ENCODE assay signal across 2 fruit fly cellular contexts in genomic region chr3L:13919794-13920631, dm6.
A peak's percentile ranks its signal among the peaks of the same experiment; 100 is the strongest.
TF ChIP-seq lines count a peak whose summit lies in the region.

No protein-coding gene starts in this region.

TF ChIP-seq in whole organism, embryonic, 481 proteins besides CTCF, POLR2A, EP300 and RAD21 (continued from another document and continues in another):
- peak; percentile 92 for TF ChIP-seq Fer1 (GFP tag; optimal IDR thresholded peaks at IDR 0.05; lab: Kevin White, UChicago)
- peak; percentile 97 for TF ChIP-seq gem (tag; optimal IDR thresholded peaks at IDR 0.05; lab: Kevin White, UChicago)
- no peak for TF ChIP-seq fru (optimal IDR thresholded peaks at IDR 0.05; lab: Kevin White, UChicago)
- peak; percentile 15 for TF ChIP-seq Hey (tag; optimal IDR thresholded peaks at IDR 0.05; lab: Kevin White, UChicago)
- peak; percentile 56 for TF ChIP-seq bbx (GFP tag; IDR thresholded peaks at IDR 0.05; lab: Robert Waterston, UW; ENCODE audit: partially characterized antibody)
- peak; percentile 56 for TF ChIP-seq TFAM (GFP tag; optimal IDR thresholded peaks at IDR 0.05; lab: Kevin White, UChicago)
- peak; percentile 72 for TF ChIP-seq CG4854 (GFP tag; optimal IDR thresholded peaks at IDR 0.05; lab: Kevin White, UChicago)
- peak; percentile 96 for TF ChIP-seq row (GFP tag; IDR thresholded peaks at IDR 0.05; lab: Robert Waterston, UW)
- TF ChIP-seq CG2120 (GFP tag; optimal IDR thresholded peaks at IDR 0.05; lab: Kevin White, UChicago), result peak; percentile 95
- peak; percentile 93 for TF ChIP-seq bcd (GFP tag; optimal IDR thresholded peaks at IDR 0.05; lab: Kevin White, UChicago)
- peak; percentile 48; the same call in 1 of the 3 replicates for TF ChIP-seq otp (GFP tag; IDR thresholded peaks at IDR 0.05; lab: Robert Waterston, UW)
- peak; percentile 62 for TF ChIP-seq Nf-YA (GFP tag; IDR thresholded peaks at IDR 0.05; lab: Robert Waterston, UW)
- peak; percentile 61 for TF ChIP-seq B-H1 (GFP tag; IDR thresholded peaks at IDR 0.05; lab: Robert Waterston, UW)
- TF ChIP-seq dati (GFP tag; IDR thresholded peaks at IDR 0.05; lab: Robert Waterston, UW), result no peak
- 0 out of 3 replicates have a peak, but pooled peaks have one; percentile 19 for TF ChIP-seq sr (GFP tag; IDR thresholded peaks at IDR 0.05; lab: Robert Waterston, UW)
- peak; percentile 67 for TF ChIP-seq CG13894 (tag; optimal IDR thresholded peaks at IDR 0.05; lab: Kevin White, UChicago)
- peak; percentile 84 for TF ChIP-seq trem (tag; optimal IDR thresholded peaks at IDR 0.05; lab: Kevin White, UChicago)
- TF ChIP-seq ro (GFP tag; IDR thresholded peaks at IDR 0.05; lab: Robert Waterston, UW), result peak; percentile 54; the same call in 1 of the 2 replicates
- TF ChIP-seq CG17568 (GFP tag; optimal IDR thresholded peaks at IDR 0.05; lab: Kevin White, UChicago), result peak; percentile 81
- no peak for TF ChIP-seq aop (GFP tag; IDR thresholded peaks at IDR 0.05; lab: Robert Waterston, UW)
- TF ChIP-seq HLH3B (GFP tag; IDR thresholded peaks at IDR 0.05; lab: Robert Waterston, UW), result peak; percentile 82
- TF ChIP-seq MESR4 (GFP tag; optimal IDR thresholded peaks at IDR 0.05; lab: Kevin White, UChicago), result no peak
- peak; percentile 73 for TF ChIP-seq CG4730 (GFP tag; IDR thresholded peaks at IDR 0.05; lab: Robert Waterston, UW)
- TF ChIP-seq CG18262 (tag; optimal IDR thresholded peaks at IDR 0.05; lab: Kevin White, UChicago), result peak; percentile 98
- no peak for TF ChIP-seq Neu2 (GFP tag; optimal IDR thresholded peaks at IDR 0.05; lab: Kevin White, UChicago; ENCODE audit: borderline replicate concordance)
- 0 out of 3 replicates have a peak, but pooled peaks have one; percentile 20 for TF ChIP-seq Opbp (GFP tag; IDR thresholded peaks at IDR 0.05; lab: Robert Waterston, UW; ENCODE audit: partially characterized antibody)
- TF ChIP-seq CG12299 (tag; optimal IDR thresholded peaks at IDR 0.05; lab: Kevin White, UChicago), result peak; percentile 76
- peak; percentile 92 for TF ChIP-seq Atf-2 (GFP tag; optimal IDR thresholded peaks at IDR 0.05; lab: Kevin White, UChicago)
- TF ChIP-seq cato (GFP tag; optimal IDR thresholded peaks at IDR 0.05; lab: Kevin White, UChicago; ENCODE audit: borderline replicate concordance), result peak; percentile 77
- peak; percentile 85 for TF ChIP-seq crc (GFP tag; optimal IDR thresholded peaks at IDR 0.05; lab: Kevin White, UChicago)
- peak; percentile 64 for TF ChIP-seq ac (GFP tag; optimal IDR thresholded peaks at IDR 0.05; lab: Kevin White, UChicago)
- peak; percentile 31; the same call in 1 of the 2 replicates for TF ChIP-seq dimm (GFP tag; IDR thresholded peaks at IDR 0.05; lab: Robert Waterston, UW)
- TF ChIP-seq hth (optimal IDR thresholded peaks at IDR 0.05; lab: Kevin White, UChicago), result no peak
- peak; percentile 82 for TF ChIP-seq ATbp (GFP tag; optimal IDR thresholded peaks at IDR 0.05; lab: Kevin White, UChicago)
- peak; percentile 61 for TF ChIP-seq CG10431 (GFP tag; optimal IDR thresholded peaks at IDR 0.05; lab: Kevin White, UChicago)
- TF ChIP-seq Aef1 (GFP tag; IDR thresholded peaks at IDR 0.05; lab: Robert Waterston, UW), result peak; percentile 78
- peak; percentile 36; the same call in 1 of the 2 replicates for TF ChIP-seq MBD-R2 (GFP tag; IDR thresholded peaks at IDR 0.05; lab: Robert Waterston, UW)
- peak; percentile 33; the same call in 1 of the 3 replicates for TF ChIP-seq CG6791 (GFP tag; IDR thresholded peaks at IDR 0.05; lab: Robert Waterston, UW; ENCODE audit: partially characterized antibody)
- peak; percentile 84 for TF ChIP-seq kni (GFP tag; optimal IDR thresholded peaks at IDR 0.05; lab: Kevin White, UChicago)
- peak; percentile 93 for TF ChIP-seq CG18599 (GFP tag; optimal IDR thresholded peaks at IDR 0.05; lab: Kevin White, UChicago)
- peak; percentile 92 for TF ChIP-seq az2 (GFP tag; optimal IDR thresholded peaks at IDR 0.05; lab: Kevin White, UChicago)
- peak; percentile 37; the same call in 2 of the 3 replicates for TF ChIP-seq CG2199 (GFP tag; IDR thresholded peaks at IDR 0.05; lab: Robert Waterston, UW)
- peak; percentile 93 for TF ChIP-seq CG13424 (tag; optimal IDR thresholded peaks at IDR 0.05; lab: Kevin White, UChicago)
- TF ChIP-seq run (tag; optimal IDR thresholded peaks at IDR 0.05; lab: Kevin White, UChicago), result peak; percentile 85
- TF ChIP-seq Deaf1 (tag; optimal IDR thresholded peaks at IDR 0.05; lab: Kevin White, UChicago), result peak; percentile 90
- peak; percentile 87 for TF ChIP-seq ems (GFP tag; optimal IDR thresholded peaks at IDR 0.05; lab: Kevin White, UChicago)
- TF ChIP-seq Atf6 (GFP tag; IDR thresholded peaks at IDR 0.05; lab: Robert Waterston, UW), result peak; percentile 82
- TF ChIP-seq CG3281 (GFP tag; optimal IDR thresholded peaks at IDR 0.05; lab: Kevin White, UChicago), result peak; percentile 95
- peak; percentile 83 for TF ChIP-seq CG18764 (GFP tag; optimal IDR thresholded peaks at IDR 0.05; lab: Kevin White, UChicago)
- TF ChIP-seq tin (GFP tag; optimal IDR thresholded peaks at IDR 0.05; lab: Kevin White, UChicago), result peak; percentile 92
- TF ChIP-seq Sry-β (GFP tag; optimal IDR thresholded peaks at IDR 0.05; lab: Kevin White, UChicago), result peak; percentile 53
- peak in 1 of 2 experiments; percentile 24 for TF ChIP-seq Eip74EF (GFP tag; optimal IDR thresholded peaks at IDR 0.05; lab: Kevin White, UChicago)
- peak; percentile 21 for TF ChIP-seq chm (GFP tag; IDR thresholded peaks at IDR 0.05; lab: Robert Waterston, UW)
- peak; percentile 86 for TF ChIP-seq CG10654 (GFP tag; optimal IDR thresholded peaks at IDR 0.05; lab: Kevin White, UChicago)
- TF ChIP-seq CG9817 (tag; optimal IDR thresholded peaks at IDR 0.05; lab: Kevin White, UChicago), result peak; percentile 87
- peak; percentile 91 for TF ChIP-seq slp2 (GFP tag; optimal IDR thresholded peaks at IDR 0.05; lab: Kevin White, UChicago)
- peak; percentile 60 for TF ChIP-seq emc (GFP tag; optimal IDR thresholded peaks at IDR 0.05; lab: Kevin White, UChicago)
- peak; percentile 16; the same call in 1 of the 2 replicates for TF ChIP-seq Drgx (GFP tag; IDR thresholded peaks at IDR 0.05; lab: Robert Waterston, UW)
- TF ChIP-seq H15 (GFP tag; IDR thresholded peaks at IDR 0.05; lab: Robert Waterston, UW), result peak; percentile 78
- TF ChIP-seq D (optimal IDR thresholded peaks at IDR 0.05; lab: Kevin White, UChicago), result no peak
- TF ChIP-seq D (GFP tag; optimal IDR thresholded peaks at IDR 0.05; lab: Kevin White, UChicago), result peak; percentile 96
- TF ChIP-seq CG32767 (GFP tag; IDR thresholded peaks at IDR 0.05; lab: Robert Waterston, UW), result peak; percentile 48
- peak; percentile 48; the same call in 1 of the 2 replicates for TF ChIP-seq GATAe (GFP tag; conservative IDR thresholded peaks at IDR 0.05; lab: Robert Waterston, UW)

TF ChIP-seq in whole organism, prepupa, 60 proteins besides CTCF, POLR2A, EP300 and RAD21 (continued from another document):
- TF ChIP-seq CG16779 (tag; optimal IDR thresholded peaks at IDR 0.05; lab: Kevin White, UChicago) (peak; percentile 29), CG8319 (GFP tag; optimal IDR thresholded peaks at IDR 0.05; lab: Kevin White, UChicago) (peak; percentile 57), CG8632 (GFP tag; optimal IDR thresholded peaks at IDR 0.05; lab: Kevin White, UChicago) (peak; percentile 61), Lpt (GFP tag; optimal IDR thresholded peaks at IDR 0.05; lab: Kevin White, UChicago) (peak; percentile 58), Ets21C (GFP tag; optimal IDR thresholded peaks at IDR 0.05; lab: Kevin White, UChicago) (peak; percentile 59), dsx (GFP tag; optimal IDR thresholded peaks at IDR 0.05; lab: Kevin White, UChicago; ENCODE audit: poor library complexity, severe bottlenecking) (peak; percentile 54), CG9139 (GFP tag; optimal IDR thresholded peaks at IDR 0.05; lab: Kevin White, UChicago) (no peak), Ets96B (tag; optimal IDR thresholded peaks at IDR 0.05; lab: Kevin White, UChicago) (peak; percentile 70), OdsH (GFP tag; optimal IDR thresholded peaks at IDR 0.05; lab: Kevin White, UChicago) (peak; percentile 78), CG31627 (GFP tag; optimal IDR thresholded peaks at IDR 0.05; lab: Kevin White, UChicago) (peak; percentile 57)
